Worm (Caenorhabditis elegans): ENCODE data around the gene Y7A5A.20.

Y7A5A.20 gene

ce11 chrX:15828059-15828458 lies at the start of gene Y7A5A.20:
TSS of gene Y7A5A.20 (plus strand) at chrX:15828359.
- TF ChIP-seq tra-4 (tag; optimal IDR thresholded peaks at IDR 0.05) (no peak), aly-1 (tag; optimal IDR thresholded peaks at IDR 0.05) (no peak), ama-1 (optimal IDR thresholded peaks at IDR 0.05) (no peak)

ce11 chrX:15779503-15779902 lies 48.7 kb upstream of the Y7A5A.20 start:
- no peak for TF ChIP-seq hmbx-1 (tag; optimal IDR thresholded peaks at IDR 0.05)
- no peak for TF ChIP-seq aly-1 (tag; optimal IDR thresholded peaks at IDR 0.05)
- no peak for TF ChIP-seq sea-1 (GFP tag; conservative IDR thresholded peaks at IDR 0.05)
- no peak for TF ChIP-seq hmg-4 (GFP tag; optimal IDR thresholded peaks at IDR 0.05)
- TF ChIP-seq pes-1 (GFP tag; IDR thresholded peaks at IDR 0.05), result no peak
- no peak for TF ChIP-seq ama-1 (optimal IDR thresholded peaks at IDR 0.05)
- no peak for TF ChIP-seq ets-7 (tag; optimal IDR thresholded peaks at IDR 0.05)
- no peak for TF ChIP-seq flt-1 (GFP tag; IDR thresholded peaks at IDR 0.05)
- TF ChIP-seq tbx-11 (GFP tag; IDR thresholded peaks at IDR 0.05), result no peak
- TF ChIP-seq ceh-36 (tag; optimal IDR thresholded peaks at IDR 0.05), result no peak
- no peak for TF ChIP-seq F13C5.2 (tag; optimal IDR thresholded peaks at IDR 0.05)

ce11 chrX:15782027-15782426 lies 46.1 kb upstream of the Y7A5A.20 start, which contains the start of gene Y7A5A.24:
TSS of gene Y7A5A.24 (minus strand) at chrX:15782127.
- TF ChIP-seq flt-1 (GFP tag; IDR thresholded peaks at IDR 0.05) (no peak), hmg-4 (GFP tag; optimal IDR thresholded peaks at IDR 0.05) (no peak), ama-1 (optimal IDR thresholded peaks at IDR 0.05) (no peak), scrt-1 (GFP tag; IDR thresholded peaks at IDR 0.05) (no peak), ceh-36 (tag; optimal IDR thresholded peaks at IDR 0.05) (no peak), aly-1 (tag; optimal IDR thresholded peaks at IDR 0.05) (no peak), F13C5.2 (tag; optimal IDR thresholded peaks at IDR 0.05) (no peak), sea-1 (GFP tag; conservative IDR thresholded peaks at IDR 0.05) (no peak), ceh-13 (GFP tag; optimal IDR thresholded peaks at IDR 0.05) (no peak), hmbx-1 (tag; optimal IDR thresholded peaks at IDR 0.05) (no peak), tbx-11 (GFP tag; IDR thresholded peaks at IDR 0.05) (no peak), B0310.2 (tag; optimal IDR thresholded peaks at IDR 0.05) (no peak), ets-7 (tag; optimal IDR thresholded peaks at IDR 0.05) (no peak), hnd-1 (tag; optimal IDR thresholded peaks at IDR 0.05) (no peak), pes-1 (GFP tag; IDR thresholded peaks at IDR 0.05) (no peak), tra-4 (tag; optimal IDR thresholded peaks at IDR 0.05) (no peak), tbx-37 (GFP tag; conservative IDR thresholded peaks at IDR 0.05) (no peak)

ce11 chrX:15784570-15784969 lies 43.6 kb upstream of the Y7A5A.20 start, which contains the start of gene Y7A5A.3:
TSS of gene Y7A5A.3 (minus strand) at chrX:15784670.
- TF ChIP-seq ama-1 (optimal IDR thresholded peaks at IDR 0.05) (no peak), tbx-11 (GFP tag; IDR thresholded peaks at IDR 0.05) (no peak)

- TF ChIP-seq ceh-13 (GFP tag; optimal IDR thresholded peaks at IDR 0.05) (no peak), ceh-36 (tag; optimal IDR thresholded peaks at IDR 0.05) (no peak), tbx-37 (GFP tag; conservative IDR thresholded peaks at IDR 0.05) (no peak), hnd-1 (tag; optimal IDR thresholded peaks at IDR 0.05) (no peak), pes-1 (GFP tag; IDR thresholded peaks at IDR 0.05) (no peak), sea-1 (GFP tag; conservative IDR thresholded peaks at IDR 0.05) (no peak), ama-1 (optimal IDR thresholded peaks at IDR 0.05) (no peak), aly-1 (tag; optimal IDR thresholded peaks at IDR 0.05) (no peak), flt-1 (GFP tag; IDR thresholded peaks at IDR 0.05) (no peak), scrt-1 (GFP tag; IDR thresholded peaks at IDR 0.05) (no peak)
Measured at ce11 chrX:15786726-15787125, 41.4 kb upstream of the Y7A5A.20 start, which contains the start of gene Y7A5A.5. TSS of gene Y7A5A.5 (minus strand) at chrX:15786826.

ce11 chrX:15794977-15795376 lies 33.2 kb upstream of the Y7A5A.20 start, which contains the start of gene Y7A5A.10:
TSS of gene Y7A5A.10 (minus strand) at chrX:15795077.
- TF ChIP-seq aly-1 (tag; optimal IDR thresholded peaks at IDR 0.05) (no peak), ets-7 (tag; optimal IDR thresholded peaks at IDR 0.05) (no peak), tbx-37 (GFP tag; conservative IDR thresholded peaks at IDR 0.05) (no peak), flt-1 (GFP tag; IDR thresholded peaks at IDR 0.05) (no peak), tbx-11 (GFP tag; IDR thresholded peaks at IDR 0.05) (no peak), ceh-13 (GFP tag; optimal IDR thresholded peaks at IDR 0.05) (no peak), pes-1 (GFP tag; IDR thresholded peaks at IDR 0.05) (no peak), ceh-36 (tag; optimal IDR thresholded peaks at IDR 0.05) (no peak), tra-4 (tag; optimal IDR thresholded peaks at IDR 0.05) (no peak), F13C5.2 (tag; optimal IDR thresholded peaks at IDR 0.05) (no peak), scrt-1 (GFP tag; IDR thresholded peaks at IDR 0.05) (no peak), hnd-1 (tag; optimal IDR thresholded peaks at IDR 0.05) (no peak), sea-1 (GFP tag; conservative IDR thresholded peaks at IDR 0.05) (no peak)

- TF ChIP-seq tbx-11 (GFP tag; IDR thresholded peaks at IDR 0.05), result no peak
- no peak for TF ChIP-seq hnd-1 (tag; optimal IDR thresholded peaks at IDR 0.05)
- TF ChIP-seq flt-1 (GFP tag; IDR thresholded peaks at IDR 0.05), result no peak
- TF ChIP-seq hmg-4 (GFP tag; optimal IDR thresholded peaks at IDR 0.05), result no peak
- TF ChIP-seq ets-7 (tag; optimal IDR thresholded peaks at IDR 0.05), result no peak
- TF ChIP-seq scrt-1 (GFP tag; IDR thresholded peaks at IDR 0.05), result no peak
- no peak for TF ChIP-seq pes-1 (GFP tag; IDR thresholded peaks at IDR 0.05)
- TF ChIP-seq tbx-37 (GFP tag; conservative IDR thresholded peaks at IDR 0.05), result no peak
- no peak for TF ChIP-seq hmbx-1 (tag; optimal IDR thresholded peaks at IDR 0.05)
- TF ChIP-seq ama-1 (optimal IDR thresholded peaks at IDR 0.05), result no peak
- no peak for TF ChIP-seq aly-1 (tag; optimal IDR thresholded peaks at IDR 0.05)
- no peak for TF ChIP-seq tra-4 (tag; optimal IDR thresholded peaks at IDR 0.05)
- TF ChIP-seq ceh-13 (GFP tag; optimal IDR thresholded peaks at IDR 0.05), result no peak
- no peak for TF ChIP-seq ceh-36 (tag; optimal IDR thresholded peaks at IDR 0.05)
- no peak for TF ChIP-seq B0310.2 (tag; optimal IDR thresholded peaks at IDR 0.05)
- TF ChIP-seq F13C5.2 (tag; optimal IDR thresholded peaks at IDR 0.05), result no peak
- TF ChIP-seq sea-1 (GFP tag; conservative IDR thresholded peaks at IDR 0.05), result no peak
Measured at ce11 chrX:15796633-15797032, 31.5 kb upstream of the Y7A5A.20 start.

ce11 chrX:15799595-15799994 lies 28.6 kb upstream of the Y7A5A.20 start, which contains the start of gene Y7A5A.6:
TSS of gene Y7A5A.6 (minus strand) at chrX:15799695.
- no peak for TF ChIP-seq scrt-1 (GFP tag; IDR thresholded peaks at IDR 0.05)
- TF ChIP-seq hnd-1 (tag; optimal IDR thresholded peaks at IDR 0.05), result no peak
- no peak for TF ChIP-seq aly-1 (tag; optimal IDR thresholded peaks at IDR 0.05)
- TF ChIP-seq F13C5.2 (tag; optimal IDR thresholded peaks at IDR 0.05), result no peak
- TF ChIP-seq ama-1 (optimal IDR thresholded peaks at IDR 0.05), result no peak
- no peak for TF ChIP-seq flt-1 (GFP tag; IDR thresholded peaks at IDR 0.05)
- no peak for TF ChIP-seq tbx-37 (GFP tag; conservative IDR thresholded peaks at IDR 0.05)
- TF ChIP-seq ceh-13 (GFP tag; optimal IDR thresholded peaks at IDR 0.05), result no peak

Measured in whole organism, early embryonic.